Fruit fly (Drosophila melanogaster) whole organism, embryonic: ENCODE measurements around the gene Grik.

Experiments used
- Adf1 ChIP-seq: fragments of 200-800 bp; sonication (Bioruptor generic); IDR thresholded peaks from 2 replicates; pipeline ENCODE4 v1.3.6; 2022; ENCODE audit warnings: missing biosample characterization, missing genetic modification characterization
- Bgb ChIP-seq: fragments of 200-800 bp; sonication (Bioruptor generic); IDR thresholded peaks from 2 replicates; pipeline ENCODE4 v1.3.6; 2022; ENCODE audit warnings: missing biosample characterization, missing genetic modification characterization; ENCODE audit not compliant: partially characterized antibody
- CG10543 ChIP-seq: fragments of 200-800 bp; sonication (Bioruptor generic); optimal IDR thresholded peaks from 3 replicates; lab custom pipeline; 2017; ENCODE audit warnings: missing biosample characterization, mild to moderate bottlenecking, missing genetic modification characterization, moderate library complexity
- CG10654 ChIP-seq: fragments of 200-800 bp; sonication (Bioruptor generic); optimal IDR thresholded peaks from 2 replicates; lab custom pipeline; 2016; ENCODE audit warnings: missing biosample characterization, missing genetic modification characterization
- CG13624 ChIP-seq: fragments of 200-800 bp; sonication (Bioruptor generic); optimal IDR thresholded peaks from 2 replicates; lab custom pipeline; 2016; ENCODE audit warnings: missing biosample characterization, missing genetic modification characterization
- CG13894 ChIP-seq: fragments of 200-800 bp; sonication (Bioruptor generic); optimal IDR thresholded peaks from 3 replicates; lab custom pipeline; 2018; ENCODE audit warnings: missing biosample characterization, mild to moderate bottlenecking, missing genetic modification characterization, moderate library complexity
- CG16779 ChIP-seq: fragments of 200-800 bp; sonication (Bioruptor generic); IDR thresholded peaks from 2 replicates; pipeline ENCODE4 v1.3.6; 2022; ENCODE audit warnings: missing biosample characterization, missing genetic modification characterization
- CG30403 ChIP-seq: fragments of 200-800 bp; sonication (Bioruptor generic); optimal IDR thresholded peaks from 3 replicates; lab custom pipeline; 2016; ENCODE audit warnings: missing biosample characterization, missing genetic modification characterization
- CG4617 ChIP-seq: fragments of 200-800 bp; sonication (Bioruptor generic); optimal IDR thresholded peaks from 3 replicates; lab custom pipeline; 2016; ENCODE audit warnings: missing biosample characterization, missing genetic modification characterization, borderline replicate concordance
- CG4854 ChIP-seq: fragments of 200-800 bp; sonication (Bioruptor generic); optimal IDR thresholded peaks from 2 replicates; lab custom pipeline; 2016; ENCODE audit warnings: missing biosample characterization, missing genetic modification characterization, inconsistent platforms
- CG5953 ChIP-seq: fragments of 200-800 bp; sonication (Bioruptor generic); IDR thresholded peaks from 2 replicates; pipeline ENCODE4 v1.3.6; 2022; ENCODE audit warnings: missing biosample characterization, missing genetic modification characterization
- CG6683 ChIP-seq: fragments of 200-800 bp; sonication (Bioruptor generic); optimal IDR thresholded peaks from 2 replicates; lab custom pipeline; 2017; ENCODE audit warnings: missing biosample characterization, mild to moderate bottlenecking, missing genetic modification characterization, missing genetic modification reagents
- CG7372 ChIP-seq: fragments of 200-800 bp; sonication (Bioruptor generic); IDR thresholded peaks from 2 replicates; pipeline ENCODE4 v1.3.6; 2022; ENCODE audit warnings: missing biosample characterization, missing genetic modification characterization
- CG7556 ChIP-seq: fragments of 200-800 bp; sonication (Bioruptor generic); optimal IDR thresholded peaks from 2 replicates; lab custom pipeline; 2017; ENCODE audit warnings: missing biosample characterization, mild to moderate bottlenecking, missing genetic modification characterization
- CG8388 ChIP-seq: fragments of 200-800 bp; sonication (Bioruptor generic); optimal IDR thresholded peaks from 2 replicates; lab custom pipeline; 2019; ENCODE audit warnings: missing biosample characterization, mild to moderate bottlenecking, missing genetic modification characterization, moderate library complexity
- D ChIP-seq, 2 experiments: fragments of 200-800 bp in 1 of 2; fragments of >200 bp in 1 of 2; sonication (Bioruptor generic) in 1 of 2; optimal IDR thresholded peaks; 2 replicates in 1 of 2; 3 replicates in 1 of 2; lab custom pipeline; 2017; ENCODE audit warnings: mild to moderate bottlenecking in 1 of 2, missing biosample characterization in 1 of 2, missing genetic modification characterization in 1 of 2, missing genetic modification reagents in 1 of 2
- Deaf1 ChIP-seq: fragments of 200-800 bp; optimal IDR thresholded peaks from 3 replicates; lab custom pipeline; 2019; ENCODE audit warnings: missing biosample characterization, mild to moderate bottlenecking, missing genetic modification characterization, moderate library complexity
- Doc2 ChIP-seq: fragments of 200-800 bp; sonication (Bioruptor generic); IDR thresholded peaks from 2 replicates; pipeline ENCODE4 v1.3.6; 2022; ENCODE audit warnings: missing biosample characterization, missing genetic modification characterization
- Elba2 ChIP-seq: fragments of 200-800 bp; sonication (Bioruptor generic); optimal IDR thresholded peaks from 3 replicates; lab custom pipeline; 2016; ENCODE audit warnings: missing biosample characterization, missing genetic modification characterization
- Fer3 ChIP-seq: fragments of 200-800 bp; sonication (Bioruptor generic); optimal IDR thresholded peaks from 2 replicates; lab custom pipeline; 2018; ENCODE audit warnings: missing biosample characterization, mild to moderate bottlenecking, missing genetic modification characterization, moderate library complexity
- H15 ChIP-seq: fragments of 200-800 bp; sonication (Bioruptor generic); IDR thresholded peaks from 3 replicates; pipeline ENCODE4 v1.3.6; 2022; ENCODE audit warnings: missing biosample characterization, missing genetic modification characterization
- Hmr ChIP-seq: fragments of 200-800 bp; sonication (Bioruptor generic); optimal IDR thresholded peaks from 3 replicates; lab custom pipeline; 2017; ENCODE audit warnings: mild to moderate bottlenecking, missing biosample characterization, missing genetic modification reagents, missing genetic modification characterization
- Hr39 ChIP-seq: fragments of >200 bp; optimal IDR thresholded peaks from 2 replicates; lab custom pipeline; 2017
- MBD-R2 ChIP-seq: fragments of 200-800 bp; sonication (Bioruptor generic); IDR thresholded peaks from 2 replicates; pipeline ENCODE4 v1.3.6; 2022; ENCODE audit warnings: missing biosample characterization, missing genetic modification characterization
- Med ChIP-seq: fragments of 200-800 bp; sonication (Bioruptor generic); peaks from one replicate; lab custom pipeline; 2016; ENCODE audit warnings: missing biosample characterization, missing genetic modification characterization, mild to moderate bottlenecking, inconsistent platforms, moderate library complexity
- Spps ChIP-seq: fragments of 200-800 bp; sonication (Bioruptor generic); optimal IDR thresholded peaks from 2 replicates; lab custom pipeline; 2018; ENCODE audit warnings: missing biosample characterization, mild to moderate bottlenecking, missing genetic modification characterization
- Trl ChIP-seq, 3 experiments: fragments of >200 bp in 2 of 3; fragments of 200-800 bp in 1 of 3; sonication (Bioruptor generic) in 1 of 3; optimal IDR thresholded peaks; 2 replicates in 1 of 3; 3 replicates in 2 of 3; lab custom pipeline; 2016 to 2017; ENCODE audit warnings: missing biosample characterization in 1 of 3, missing genetic modification characterization in 1 of 3
- Xbp1 ChIP-seq: fragments of 200-800 bp; sonication (Bioruptor generic); optimal IDR thresholded peaks from 3 replicates; lab custom pipeline; 2016; ENCODE audit warnings: missing biosample characterization, mild to moderate bottlenecking, missing genetic modification characterization
- abd-A ChIP-seq: fragments of 200-800 bp; sonication (Bioruptor generic); optimal IDR thresholded peaks from 3 replicates; lab custom pipeline; 2019; ENCODE audit warnings: missing biosample characterization, mild to moderate bottlenecking, missing genetic modification characterization, moderate library complexity
- amos ChIP-seq: fragments of 200-800 bp; sonication (Bioruptor generic); IDR thresholded peaks from 2 replicates; pipeline ENCODE4 v1.3.6; 2022; ENCODE audit warnings: missing biosample characterization, missing genetic modification characterization; ENCODE audit not compliant: partially characterized antibody
- chinmo ChIP-seq: fragments of 200-800 bp; sonication (Bioruptor generic); IDR thresholded peaks from 4 replicates; pipeline ENCODE4 v1.3.6; 2022; ENCODE audit warnings: missing biosample characterization, missing genetic modification characterization; ENCODE audit not compliant: partially characterized antibody
- crc ChIP-seq: fragments of 200-800 bp; sonication (Bioruptor generic); optimal IDR thresholded peaks from 2 replicates; lab custom pipeline; 2016; ENCODE audit warnings: missing biosample characterization, missing genetic modification characterization
- ewg ChIP-seq: fragments of 200-800 bp; sonication (Bioruptor generic); optimal IDR thresholded peaks from 3 replicates; lab custom pipeline; 2017; ENCODE audit warnings: mild to moderate bottlenecking, missing biosample characterization, missing genetic modification reagents, missing genetic modification characterization
- gcm2 ChIP-seq: fragments of 200-800 bp; sonication (Bioruptor generic); optimal IDR thresholded peaks from 2 replicates; lab custom pipeline; 2016; ENCODE audit warnings: missing biosample characterization, missing genetic modification characterization
- gfzf ChIP-seq: fragments of 200-800 bp; sonication (Bioruptor generic); optimal IDR thresholded peaks from 2 replicates; lab custom pipeline; 2016; ENCODE audit warnings: missing biosample characterization, mild to moderate bottlenecking, missing genetic modification characterization, moderate library complexity
- gsb ChIP-seq: fragments of 200-800 bp; sonication (Bioruptor generic); IDR thresholded peaks from 2 replicates; pipeline ENCODE4 v1.3.6; 2022; ENCODE audit warnings: missing biosample characterization, missing genetic modification characterization
- gsb-n ChIP-seq: fragments of 200-800 bp; sonication (Bioruptor generic); optimal IDR thresholded peaks from 3 replicates; lab custom pipeline; 2018; ENCODE audit warnings: missing biosample characterization, mild to moderate bottlenecking, missing genetic modification characterization
- kay ChIP-seq: fragments of 200-800 bp; sonication (Bioruptor generic); optimal IDR thresholded peaks from 2 replicates; lab custom pipeline; 2016; ENCODE audit warnings: missing biosample characterization, missing genetic modification characterization
- luna ChIP-seq: fragments of 200-800 bp; sonication (Bioruptor generic); optimal IDR thresholded peaks from 2 replicates; lab custom pipeline; 2016; ENCODE audit warnings: missing biosample characterization, missing genetic modification characterization
- nerfin-1 ChIP-seq: fragments of 200-800 bp; sonication (Bioruptor generic); optimal IDR thresholded peaks from 3 replicates; lab custom pipeline; 2019; ENCODE audit warnings: missing biosample characterization, mild to moderate bottlenecking, missing genetic modification characterization, moderate library complexity
- onecut ChIP-seq: fragments of 200-800 bp; sonication (Bioruptor generic); IDR thresholded peaks from 2 replicates; pipeline ENCODE4 v1.3.6; 2022; ENCODE audit warnings: missing biosample characterization, missing genetic modification characterization
- pnt ChIP-seq: fragments of 200-800 bp; sonication (Bioruptor generic); optimal IDR thresholded peaks from 3 replicates; lab custom pipeline; 2016; ENCODE audit warnings: missing biosample characterization, missing genetic modification characterization
- run ChIP-seq: fragments of 200-800 bp; sonication (Bioruptor generic); optimal IDR thresholded peaks from 3 replicates; lab custom pipeline; 2018; ENCODE audit warnings: missing biosample characterization, mild to moderate bottlenecking, missing genetic modification characterization
- scrt ChIP-seq: fragments of 200-800 bp; sonication (Bioruptor generic); optimal IDR thresholded peaks from 2 replicates; lab custom pipeline; 2018; ENCODE audit warnings: missing biosample characterization, mild to moderate bottlenecking, missing genetic modification characterization, moderate library complexity
- seq ChIP-seq: fragments of 200-800 bp; sonication (Bioruptor generic); IDR thresholded peaks from 2 replicates; pipeline ENCODE4 v1.3.6; 2022; ENCODE audit warnings: missing biosample characterization, missing genetic modification characterization
- sisA ChIP-seq: fragments of 200-800 bp; sonication (Bioruptor generic); IDR thresholded peaks from 2 replicates; pipeline ENCODE4 v1.3.6; 2022; ENCODE audit warnings: missing biosample characterization, missing genetic modification characterization
- ssp ChIP-seq: fragments of 200-800 bp; sonication (Bioruptor generic); IDR thresholded peaks from 2 replicates; pipeline ENCODE4 v1.3.6; 2022; ENCODE audit warnings: missing biosample characterization, missing genetic modification characterization
- stwl ChIP-seq: fragments of 200-800 bp; sonication (Bioruptor generic); optimal IDR thresholded peaks from 3 replicates; lab custom pipeline; 2018; ENCODE audit warnings: missing biosample characterization, mild to moderate bottlenecking, missing genetic modification characterization, moderate library complexity
- zen2 ChIP-seq: fragments of 200-800 bp; sonication (Bioruptor generic); IDR thresholded peaks from 3 replicates; pipeline ENCODE4 v1.3.6; 2022; ENCODE audit warnings: missing biosample characterization, missing genetic modification characterization; ENCODE audit not compliant: partially characterized antibody

Grik gene

dm6 chr3R:20945463-20945862 lies 43.7 kb downstream of the Grik start, which contains the start of gene CG31191:
Gene CG31191 (minus strand): TSS chr3R:20945530.
- TF ChIP-seq chinmo (GFP tag; lab: Robert Waterston, UW), result 0 out of 4 replicates have a peak, but pooled peaks have one; percentile 22
- no peak for TF ChIP-seq Doc2
- TF ChIP-seq CG10543 (GFP tag; lab: Kevin White, UChicago), result no peak
- no peak for TF ChIP-seq run (tag; lab: Kevin White, UChicago)
- 0 out of 2 replicates have a peak, but pooled peaks have one; percentile 5 for TF ChIP-seq seq (GFP tag; lab: Robert Waterston, UW)
- no peak for TF ChIP-seq luna (GFP tag; lab: Kevin White, UChicago)
- peak; percentile 12; the same call in 1 of the 2 replicates for TF ChIP-seq CG16779 (GFP tag; lab: Robert Waterston, UW)
- 0 out of 2 replicates have a peak, but pooled peaks have one; percentile 12 for TF ChIP-seq CG7372
- TF ChIP-seq Bgb (GFP tag; lab: Robert Waterston, UW), result peak; percentile 14; the same call in 1 of the 2 replicates
- peak; percentile 97 for TF ChIP-seq scrt (GFP tag; lab: Kevin White, UChicago)
- no peak for TF ChIP-seq D (optimal IDR thresholded peaks at IDR 0.05; lab: Kevin White, UChicago)
- no peak for TF ChIP-seq D (GFP tag; optimal IDR thresholded peaks at IDR 0.05; lab: Kevin White, UChicago)
- peak in 1 of 2 experiments; percentile 6 for TF ChIP-seq Trl (optimal IDR thresholded peaks at IDR 0.05; lab: Kevin White, UChicago)
- no peak for TF ChIP-seq Trl (GFP tag; optimal IDR thresholded peaks at IDR 0.05; lab: Kevin White, UChicago)
- TF ChIP-seq Xbp1 (GFP tag; lab: Kevin White, UChicago), result no peak
- TF ChIP-seq amos (GFP tag; lab: Robert Waterston, UW), result peak; percentile 23; the same call in 1 of the 2 replicates
- TF ChIP-seq Deaf1 (tag; lab: Kevin White, UChicago), result peak; percentile 91
- TF ChIP-seq ewg (GFP tag; lab: Kevin White, UChicago), result peak; percentile 65
- TF ChIP-seq gfzf (GFP tag; lab: Kevin White, UChicago), result no peak
- peak; percentile 9; the same call in 1 of the 2 replicates for TF ChIP-seq Adf1 (GFP tag; lab: Robert Waterston, UW)
- 0 out of 3 replicates have a peak, but pooled peaks have one; percentile 20 for TF ChIP-seq zen2
- TF ChIP-seq Spps (tag; lab: Kevin White, UChicago), result no peak
- TF ChIP-seq Fer3 (tag; lab: Kevin White, UChicago), result no peak
- TF ChIP-seq ssp (GFP tag; lab: Robert Waterston, UW), result no peak
- TF ChIP-seq MBD-R2, result 0 out of 2 replicates have a peak, but pooled peaks have one; percentile 29
- no peak for TF ChIP-seq CG5953 (GFP tag; lab: Robert Waterston, UW)
- peak; percentile 77 for TF ChIP-seq Med (GFP tag; lab: Kevin White, UChicago)
- TF ChIP-seq Elba2 (GFP tag; lab: Kevin White, UChicago), result no peak
- no peak for TF ChIP-seq Hr39 (lab: Kevin White, UChicago)
- TF ChIP-seq sisA (GFP tag; lab: Robert Waterston, UW), result no peak
- TF ChIP-seq nerfin-1 (tag; lab: Kevin White, UChicago), result no peak
- TF ChIP-seq CG6683 (GFP tag; lab: Kevin White, UChicago), result no peak
- peak; percentile 14 for TF ChIP-seq CG13894 (tag; lab: Kevin White, UChicago)
- peak; percentile 10 for TF ChIP-seq Hmr (GFP tag; lab: Kevin White, UChicago)
- TF ChIP-seq H15 (GFP tag; lab: Robert Waterston, UW), result no peak
- TF ChIP-seq CG10654 (GFP tag; lab: Kevin White, UChicago), result no peak

- TF ChIP-seq pnt (GFP tag; lab: Kevin White, UChicago) (no peak), CG8388 (GFP tag; lab: Kevin White, UChicago) (no peak), CG13624 (GFP tag; lab: Kevin White, UChicago) (no peak), kay (GFP tag; lab: Kevin White, UChicago) (no peak), CG30403 (GFP tag; lab: Kevin White, UChicago) (no peak), gsb (GFP tag; lab: Robert Waterston, UW) (no peak), abd-A (tag; lab: Kevin White, UChicago) (peak; percentile 87), gsb-n (tag; lab: Kevin White, UChicago) (no peak), onecut (GFP tag; lab: Robert Waterston, UW) (no peak; the same call in 1 of the 2 replicates), CG4854 (GFP tag; lab: Kevin White, UChicago) (no peak), stwl (tag; lab: Kevin White, UChicago) (no peak), Med (GFP tag; lab: Kevin White, UChicago) (peak; percentile 48), CG4617 (no peak), gcm2 (GFP tag; lab: Kevin White, UChicago) (no peak), scrt (GFP tag; lab: Kevin White, UChicago) (peak; percentile 94), CG10543 (GFP tag; lab: Kevin White, UChicago) (peak; percentile 16), Deaf1 (tag; lab: Kevin White, UChicago) (peak; percentile 33), crc (GFP tag; lab: Kevin White, UChicago) (no peak), CG7556 (GFP tag; lab: Kevin White, UChicago) (no peak)
Observed at dm6 chr3R:20946774-20947173, 45.0 kb downstream of the Grik start.
